Fruit fly (Drosophila melanogaster) whole organism, embryonic: ENCODE results near the gene CG13309.
A peak's percentile ranks its signal among the peaks of the same experiment; 100 is the strongest.

Experiments
- BEAF-32 ChIP-seq: fragments of 200-800 bp; sonication (Bioruptor generic); optimal IDR thresholded peaks from 3 replicates; lab custom pipeline; 2017; ENCODE audit warnings: missing biosample characterization, missing genetic modification characterization, mild to moderate bottlenecking, moderate library complexity, missing genetic modification reagents
- CG10321 ChIP-seq: fragments of 200-800 bp; sonication (Bioruptor generic); IDR thresholded peaks from 2 replicates; pipeline ENCODE4 v1.3.6; 2022; ENCODE audit warnings: missing biosample characterization, missing genetic modification characterization
- CG11723 ChIP-seq: fragments of 200-800 bp; sonication (Bioruptor generic); optimal IDR thresholded peaks from 2 replicates; lab custom pipeline; 2017; ENCODE audit warnings: missing biosample characterization, mild to moderate bottlenecking, missing genetic modification characterization
- CG15514 ChIP-seq: fragments of 200-800 bp; sonication (Bioruptor generic); optimal IDR thresholded peaks from 3 replicates; lab custom pipeline; 2017; ENCODE audit warnings: missing biosample characterization, missing genetic modification characterization, mild to moderate bottlenecking, moderate library complexity, missing genetic modification reagents
- CG16779 ChIP-seq: fragments of 200-800 bp; sonication (Bioruptor generic); IDR thresholded peaks from 2 replicates; pipeline ENCODE4 v1.3.6; 2022; ENCODE audit warnings: missing biosample characterization, missing genetic modification characterization
- CG17328 ChIP-seq: fragments of 200-800 bp; sonication (Bioruptor generic); IDR thresholded peaks from 2 replicates; pipeline ENCODE4 v1.3.6; 2022; ENCODE audit warnings: missing biosample characterization, missing genetic modification characterization
- CG17829 ChIP-seq: fragments of 200-800 bp; optimal IDR thresholded peaks from 2 replicates; lab custom pipeline; 2019; ENCODE audit warnings: missing biosample characterization, mild to moderate bottlenecking, missing genetic modification characterization, moderate library complexity
- CG18262 ChIP-seq: fragments of 200-800 bp; optimal IDR thresholded peaks from 3 replicates; lab custom pipeline; 2019; ENCODE audit warnings: missing biosample characterization, mild to moderate bottlenecking, missing genetic modification characterization, moderate library complexity
- CG2712 ChIP-seq: fragments of 200-800 bp; optimal IDR thresholded peaks from 3 replicates; lab custom pipeline; 2019; ENCODE audit warnings: missing biosample characterization, mild to moderate bottlenecking, missing genetic modification characterization, moderate library complexity
- CG30020 ChIP-seq: fragments of 200-800 bp; optimal IDR thresholded peaks from 2 replicates; lab custom pipeline; 2019; ENCODE audit warnings: missing biosample characterization, mild to moderate bottlenecking, missing genetic modification characterization, moderate library complexity
- CG3407 ChIP-seq: fragments of 200-800 bp; sonication (Bioruptor generic); optimal IDR thresholded peaks from 2 replicates; lab custom pipeline; 2018; ENCODE audit warnings: missing biosample characterization, mild to moderate bottlenecking, missing genetic modification characterization
- CG42726 ChIP-seq: fragments of 200-800 bp; sonication (Bioruptor generic); IDR thresholded peaks from 2 replicates; pipeline ENCODE4 v1.3.6; 2022; ENCODE audit warnings: missing biosample characterization, missing genetic modification characterization; ENCODE audit not compliant: partially characterized antibody
- CG4282 ChIP-seq: fragments of 200-800 bp; sonication (Bioruptor generic); optimal IDR thresholded peaks from 2 replicates; lab custom pipeline; 2016; ENCODE audit warnings: missing biosample characterization, missing genetic modification characterization
- CG6272 ChIP-seq: fragments of 200-800 bp; sonication (Bioruptor generic); IDR thresholded peaks from 2 replicates; pipeline ENCODE4 v1.3.6; 2022; ENCODE audit warnings: missing biosample characterization, missing genetic modification characterization
- CG6683 ChIP-seq: fragments of 200-800 bp; sonication (Bioruptor generic); optimal IDR thresholded peaks from 2 replicates; lab custom pipeline; 2017; ENCODE audit warnings: missing biosample characterization, mild to moderate bottlenecking, missing genetic modification characterization, missing genetic modification reagents
- CG6791 ChIP-seq: fragments of 200-800 bp; sonication (Bioruptor generic); IDR thresholded peaks from 3 replicates; pipeline ENCODE4 v1.3.6; 2022; ENCODE audit warnings: missing biosample characterization, missing genetic modification characterization; ENCODE audit not compliant: partially characterized antibody
- CG9817 ChIP-seq: fragments of 200-800 bp; sonication (Bioruptor generic); optimal IDR thresholded peaks from 2 replicates; lab custom pipeline; 2018; ENCODE audit warnings: missing biosample characterization, mild to moderate bottlenecking, missing genetic modification characterization, moderate library complexity
- Chrac-16 ChIP-seq: fragments of 200-800 bp; sonication (Bioruptor generic); optimal IDR thresholded peaks from 3 replicates; lab custom pipeline; 2016; ENCODE audit warnings: missing biosample characterization, missing genetic modification characterization
- Deaf1 ChIP-seq: fragments of 200-800 bp; optimal IDR thresholded peaks from 3 replicates; lab custom pipeline; 2019; ENCODE audit warnings: missing biosample characterization, mild to moderate bottlenecking, missing genetic modification characterization, moderate library complexity
- Gsc ChIP-seq: fragments of 200-800 bp; sonication (Bioruptor generic); IDR thresholded peaks from 2 replicates; pipeline ENCODE4 v1.3.6; 2022; ENCODE audit warnings: missing biosample characterization, missing genetic modification characterization
- Hr39 ChIP-seq: fragments of >200 bp; optimal IDR thresholded peaks from 2 replicates; lab custom pipeline; 2017
- Meics ChIP-seq: fragments of 200-800 bp; sonication (Bioruptor generic); optimal IDR thresholded peaks from 2 replicates; lab custom pipeline; 2017; ENCODE audit warnings: missing biosample characterization, mild to moderate bottlenecking, missing genetic modification characterization
- Nf-YA ChIP-seq: fragments of 200-800 bp; sonication (Bioruptor generic); IDR thresholded peaks from 2 replicates; pipeline ENCODE4 v1.3.6; 2022; ENCODE audit warnings: missing biosample characterization, missing genetic modification characterization
- Scr ChIP-seq: fragments of 200-800 bp; sonication (Bioruptor generic); IDR thresholded peaks from 2 replicates; pipeline ENCODE4 v1.3.6; 2022; ENCODE audit warnings: missing biosample characterization, missing genetic modification characterization; ENCODE audit not compliant: partially characterized antibody
- Spps ChIP-seq: fragments of 200-800 bp; sonication (Bioruptor generic); optimal IDR thresholded peaks from 2 replicates; lab custom pipeline; 2018; ENCODE audit warnings: missing biosample characterization, mild to moderate bottlenecking, missing genetic modification characterization
- Sry-δ ChIP-seq: fragments of 200-800 bp; sonication (Bioruptor generic); optimal IDR thresholded peaks from 2 replicates; lab custom pipeline; 2016; ENCODE audit warnings: missing biosample characterization, missing genetic modification characterization
- Stat92E ChIP-seq, 3 experiments: fragments of >200 bp in 2 of 3; fragments of 200-800 bp in 1 of 3; sonication (Bioruptor generic) in 1 of 3; optimal IDR thresholded peaks; 2 replicates each; lab custom pipeline; 2017 to 2019; ENCODE audit warnings: missing biosample characterization in 3 of 3, missing genetic modification characterization in 3 of 3, mild to moderate bottlenecking in 1 of 3, moderate library complexity in 1 of 3
- Vsx1 ChIP-seq: fragments of 200-800 bp; sonication (Bioruptor generic); optimal IDR thresholded peaks from 2 replicates; lab custom pipeline; 2017; ENCODE audit warnings: missing biosample characterization, mild to moderate bottlenecking, missing genetic modification characterization, missing genetic modification reagents
- bbx ChIP-seq: fragments of 200-800 bp; sonication (Bioruptor generic); IDR thresholded peaks from 2 replicates; pipeline ENCODE4 v1.3.6; 2022; ENCODE audit warnings: missing biosample characterization, missing genetic modification characterization; ENCODE audit not compliant: partially characterized antibody
- br ChIP-seq: fragments of >200 bp; optimal IDR thresholded peaks from 2 replicates; lab custom pipeline; 2017
- ewg ChIP-seq: fragments of 200-800 bp; sonication (Bioruptor generic); optimal IDR thresholded peaks from 3 replicates; lab custom pipeline; 2017; ENCODE audit warnings: mild to moderate bottlenecking, missing biosample characterization, missing genetic modification reagents, missing genetic modification characterization
- exex ChIP-seq: fragments of 200-800 bp; sonication (Bioruptor generic); optimal IDR thresholded peaks from 4 replicates; lab custom pipeline; 2018; ENCODE audit warnings: missing biosample characterization, mild to moderate bottlenecking, missing genetic modification characterization, moderate library complexity
- gfzf ChIP-seq: fragments of 200-800 bp; sonication (Bioruptor generic); optimal IDR thresholded peaks from 2 replicates; lab custom pipeline; 2016; ENCODE audit warnings: missing biosample characterization, mild to moderate bottlenecking, missing genetic modification characterization, moderate library complexity
- gro ChIP-seq: fragments of 200-800 bp; sonication (Bioruptor generic); optimal IDR thresholded peaks from 2 replicates; lab custom pipeline; 2016; ENCODE audit warnings: missing biosample characterization, missing genetic modification characterization
- gt ChIP-seq: fragments of 200-800 bp; sonication (Bioruptor generic); IDR thresholded peaks from 2 replicates; pipeline ENCODE4 v1.3.6; 2022; ENCODE audit warnings: missing biosample characterization, missing genetic modification characterization
- her ChIP-seq: fragments of 200-800 bp; sonication (Bioruptor generic); optimal IDR thresholded peaks from 2 replicates; lab custom pipeline; 2016; ENCODE audit warnings: missing biosample characterization, missing genetic modification characterization
- klu ChIP-seq: fragments of 200-800 bp; sonication (Bioruptor generic); IDR thresholded peaks from 2 replicates; pipeline ENCODE4 v1.3.6; 2022; ENCODE audit warnings: missing biosample characterization, missing genetic modification characterization
- lov ChIP-seq, 2 experiments: fragments of 200-800 bp in 1 of 2; fragments of >200 bp in 1 of 2; sonication (Bioruptor generic) in 1 of 2; IDR thresholded peaks in 1 of 2; optimal IDR thresholded peaks in 1 of 2; 2 replicates in 1 of 2; 3 replicates in 1 of 2; pipeline versions ENCODE4 v1.3.6 to Lab custom; 2017 to 2022; ENCODE audit warnings: missing biosample characterization in 1 of 2, missing genetic modification characterization in 1 of 2
- nerfin-2 ChIP-seq: fragments of 200-800 bp; sonication (Bioruptor generic); IDR thresholded peaks from 2 replicates; pipeline ENCODE4 v1.3.6; 2022; ENCODE audit warnings: missing biosample characterization, missing genetic modification characterization; ENCODE audit not compliant: partially characterized antibody
- peb ChIP-seq: fragments of 200-800 bp; sonication (Bioruptor generic); IDR thresholded peaks from 2 replicates; pipeline ENCODE4 v1.3.6; 2022; ENCODE audit warnings: missing biosample characterization, missing genetic modification characterization
- sens ChIP-seq: fragments of 200-800 bp; sonication (Bioruptor generic); peaks from one replicate; lab custom pipeline; 2016; ENCODE audit warnings: missing biosample characterization, missing genetic modification characterization
- sim ChIP-seq: fragments of 200-800 bp; sonication (Bioruptor generic); IDR thresholded peaks from 2 replicates; pipeline ENCODE4 v1.3.6; 2022; ENCODE audit warnings: missing biosample characterization, missing genetic modification characterization
- slou ChIP-seq: fragments of 200-800 bp; sonication (Bioruptor generic); optimal IDR thresholded peaks from 3 replicates; lab custom pipeline; 2016; ENCODE audit warnings: missing biosample characterization, missing genetic modification characterization
- so ChIP-seq: fragments of 200-800 bp; sonication (Bioruptor generic); IDR thresholded peaks from 3 replicates; pipeline ENCODE4 v1.3.6; 2022; ENCODE audit warnings: missing biosample characterization, missing genetic modification characterization
- stc ChIP-seq: fragments of 200-800 bp; sonication (Bioruptor generic); IDR thresholded peaks from 2 replicates; pipeline ENCODE4 v1.3.6; 2022; ENCODE audit warnings: missing biosample characterization, missing genetic modification characterization
- tll ChIP-seq, 2 experiments: fragments of 200-800 bp in 1 of 2; fragments of >200 bp in 1 of 2; sonication (Bioruptor generic) in 1 of 2; optimal IDR thresholded peaks; 2 replicates each; lab custom pipeline; 2017 to 2019; ENCODE audit warnings: missing biosample characterization in 2 of 2, missing genetic modification characterization in 2 of 2, mild to moderate bottlenecking in 1 of 2, moderate library complexity in 1 of 2
- trh ChIP-seq: fragments of 200-800 bp; sonication (Bioruptor generic); optimal IDR thresholded peaks from 2 replicates; lab custom pipeline; 2016; ENCODE audit warnings: missing biosample characterization, missing genetic modification characterization
- twi ChIP-seq: fragments of 200-800 bp; optimal IDR thresholded peaks from 2 replicates; lab custom pipeline; 2019; ENCODE audit warnings: missing biosample characterization, mild to moderate bottlenecking, missing genetic modification characterization, moderate library complexity
- usp ChIP-seq: fragments of >200 bp; optimal IDR thresholded peaks from 2 replicates; lab custom pipeline; 2017; ENCODE audit warnings: missing biosample characterization, missing genetic modification characterization
- vvl ChIP-seq: fragments of 200-800 bp; sonication (Bioruptor generic); IDR thresholded peaks from 2 replicates; pipeline ENCODE4 v1.3.6; 2022; ENCODE audit warnings: missing biosample characterization, missing genetic modification characterization
- zfh1 ChIP-seq: fragments of 200-800 bp; sonication (Bioruptor generic); IDR thresholded peaks from 3 replicates; pipeline ENCODE4 v1.3.6; 2022; ENCODE audit warnings: missing biosample characterization, missing genetic modification characterization

CG13309 gene

DNA sequence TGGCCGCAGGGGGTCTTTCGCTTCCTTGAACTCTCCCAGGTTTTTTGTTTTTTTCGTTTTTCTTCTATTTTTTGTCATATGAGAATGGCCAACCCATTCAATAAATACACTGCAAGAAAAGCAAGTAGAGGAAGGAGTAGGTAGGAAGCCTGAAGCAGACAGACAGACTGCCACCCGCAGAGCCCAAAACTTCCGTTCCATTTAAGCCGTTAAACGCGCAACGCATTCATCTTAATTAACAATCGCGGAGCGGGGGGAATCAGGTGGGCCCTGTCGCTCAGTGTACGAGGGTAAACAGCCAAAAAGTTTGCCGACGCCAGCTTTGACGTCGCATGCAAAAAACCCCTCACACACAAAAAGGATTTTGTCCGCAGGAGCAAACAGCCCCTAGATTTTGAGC, 42.7 kb downstream of the CG13309 start (continued):
- TF ChIP-seq nerfin-2 (GFP tag; lab: Robert Waterston, UW) (no peak), lov (optimal IDR thresholded peaks at IDR 0.05; lab: Kevin White, UChicago) (no peak), lov (GFP tag; IDR thresholded peaks at IDR 0.05; lab: Robert Waterston, UW) (no peak), Chrac-16 (GFP tag; lab: Kevin White, UChicago) (peak; percentile 20), BEAF-32 (GFP tag; lab: Kevin White, UChicago) (no peak), CG3407 (no peak), CG4282 (no peak), CG30020 (tag; lab: Kevin White, UChicago) (no peak), Meics (GFP tag; lab: Kevin White, UChicago) (peak; percentile 33), gt (GFP tag; lab: Robert Waterston, UW) (no peak), Nf-YA (GFP tag; lab: Robert Waterston, UW) (no peak), Sry-δ (GFP tag; lab: Kevin White, UChicago) (no peak), CG18262 (tag; lab: Kevin White, UChicago) (no peak), CG17829 (no peak), CG11723 (GFP tag; lab: Kevin White, UChicago) (no peak), twi (tag; lab: Kevin White, UChicago) (no peak), slou (GFP tag; lab: Kevin White, UChicago) (no peak), CG10321 (GFP tag; lab: Robert Waterston, UW) (no peak), Deaf1 (tag; lab: Kevin White, UChicago) (no peak), klu (GFP tag; lab: Robert Waterston, UW) (no peak), tll (GFP tag; optimal IDR thresholded peaks at IDR 0.05; lab: Kevin White, UChicago) (no peak), her (GFP tag; lab: Kevin White, UChicago) (no peak), usp (GFP tag; lab: Kevin White, UChicago) (no peak), Vsx1 (no peak), sens (GFP tag; lab: Kevin White, UChicago) (peak; percentile 80), vvl (GFP tag; lab: Robert Waterston, UW) (peak; percentile 41), CG6272 (GFP tag; lab: Robert Waterston, UW) (0 out of 2 replicates have a peak, but pooled peaks have one; percentile 26), stc (GFP tag; lab: Robert Waterston, UW) (peak; percentile 39), so (GFP tag; lab: Robert Waterston, UW) (peak; percentile 60; the same call in 1 of the 3 replicates), ewg (GFP tag; lab: Kevin White, UChicago) (peak; percentile 4), Spps (no peak), Stat92E (GFP tag; optimal IDR thresholded peaks at IDR 0.05; lab: Kevin White, UChicago) (no peak), CG17328 (GFP tag; lab: Robert Waterston, UW) (0 out of 2 replicates have a peak, but pooled peaks have one; percentile 15), Gsc (no peak), CG15514 (no peak), exex (tag; lab: Kevin White, UChicago) (no peak), Hr39 (no peak), CG42726 (GFP tag; lab: Robert Waterston, UW) (no peak), zfh1 (no peak; the same call in 2 of the 3 replicates), bbx (GFP tag; lab: Robert Waterston, UW) (no peak), CG6791 (GFP tag; lab: Robert Waterston, UW) (no peak), sim (GFP tag; lab: Robert Waterston, UW) (0 out of 2 replicates have a peak, but pooled peaks have one; percentile 10), peb (GFP tag; lab: Robert Waterston, UW) (no peak), CG16779 (0 out of 2 replicates have a peak, but pooled peaks have one; percentile 25), br (no peak), CG6683 (GFP tag; lab: Kevin White, UChicago) (no peak), CG2712 (tag; lab: Kevin White, UChicago) (peak; percentile 16), gfzf (GFP tag; lab: Kevin White, UChicago) (no peak), trh (GFP tag; lab: Kevin White, UChicago) (no peak), gro (GFP tag; lab: Kevin White, UChicago) (no peak), Scr (GFP tag; lab: Robert Waterston, UW) (no peak), CG9817 (peak; percentile 27)
